Worm (Caenorhabditis elegans): Measurements from ENCODE around the gene smoc-1.

Gene smoc-1

DNA sequence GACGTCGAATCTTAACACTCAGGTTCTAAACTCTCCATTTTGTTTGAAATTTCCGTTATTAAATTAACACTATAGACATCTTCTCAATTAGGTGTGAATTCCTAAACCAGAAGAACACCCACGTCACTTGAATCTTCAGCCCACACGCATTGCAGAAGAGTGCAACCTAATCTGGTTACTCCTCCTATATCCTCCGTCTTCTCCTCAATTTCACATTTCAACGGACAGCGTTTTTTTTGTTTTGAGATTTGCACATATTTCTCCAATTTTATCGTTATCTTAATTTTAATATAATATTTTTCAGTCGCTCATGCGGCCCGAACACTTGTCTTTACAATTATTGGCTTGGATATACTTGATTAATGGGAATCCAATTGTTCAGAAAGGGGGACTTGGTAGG lies at the start of gene smoc-1:
Gene smoc-1, plus strand, starts transcription at position 301 of the 400 bp plus-strand sequence.
- TF ChIP-seq him-1 (tag; optimal IDR thresholded peaks at IDR 0.05) (no peak), W03F9.2 (tag; optimal IDR thresholded peaks at IDR 0.05) (no peak), dao-5 (tag; optimal IDR thresholded peaks at IDR 0.05) (no peak)

- no peak for TF ChIP-seq him-1 (tag; optimal IDR thresholded peaks at IDR 0.05)
These were observed 45.7 kb upstream of the smoc-1 start for ce11 chrV:11711751-11712150.

DNA sequence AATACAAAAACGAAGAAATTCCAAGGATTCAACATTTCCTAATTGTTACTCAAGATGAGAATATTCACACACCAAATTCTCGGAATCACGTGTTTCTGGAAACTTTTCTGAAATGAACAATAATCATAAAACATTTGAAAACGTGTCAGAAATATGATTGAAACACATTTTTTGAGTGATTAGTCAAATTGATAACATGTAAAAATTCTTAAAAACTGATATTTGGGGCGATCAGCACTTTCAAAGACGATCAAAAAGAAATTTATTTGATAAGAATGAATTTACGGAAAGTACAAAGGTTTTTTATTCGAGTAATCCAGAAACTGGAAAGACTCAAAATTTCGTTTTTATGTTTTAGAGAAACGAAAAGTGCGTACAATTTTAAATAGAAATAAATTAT lies 41.7 kb upstream of the smoc-1 start, which contains the start of gene tre-3:
Gene tre-3, minus strand, starts transcription at position 107 of the 400 bp plus-strand sequence.
- TF ChIP-seq W03F9.2 (tag; optimal IDR thresholded peaks at IDR 0.05) (no peak), him-1 (tag; optimal IDR thresholded peaks at IDR 0.05) (no peak), dao-5 (tag; optimal IDR thresholded peaks at IDR 0.05) (no peak)

- TF ChIP-seq dao-5 (tag; optimal IDR thresholded peaks at IDR 0.05) (no peak), him-1 (tag; optimal IDR thresholded peaks at IDR 0.05) (no peak), W03F9.2 (tag; optimal IDR thresholded peaks at IDR 0.05) (no peak)
These were observed 40.5 kb upstream of the smoc-1 start for ce11 chrV:11716930-11717329.

DNA sequence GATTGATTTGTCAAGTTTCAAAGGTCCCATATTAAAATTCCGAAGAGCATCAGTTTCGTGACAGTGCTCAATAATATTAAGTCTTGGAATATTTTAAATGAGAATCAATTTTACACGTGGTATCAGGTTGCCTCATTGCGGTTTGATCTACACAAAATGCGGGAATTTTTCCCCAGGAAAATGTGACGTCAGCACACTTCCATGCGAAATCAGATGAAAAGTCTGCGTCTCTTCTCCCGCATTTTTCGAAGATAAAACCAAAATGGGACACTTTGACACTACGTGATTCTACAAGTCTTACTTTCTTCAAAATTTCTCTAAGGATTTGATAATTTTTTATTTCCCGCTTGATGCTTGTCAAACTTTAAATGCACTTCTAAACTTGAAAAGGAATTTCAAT lies 34.6 kb upstream of the smoc-1 start:
- no peak for TF ChIP-seq him-1 (tag; optimal IDR thresholded peaks at IDR 0.05)
- TF ChIP-seq W03F9.2 (tag; optimal IDR thresholded peaks at IDR 0.05): no peak

DNA sequence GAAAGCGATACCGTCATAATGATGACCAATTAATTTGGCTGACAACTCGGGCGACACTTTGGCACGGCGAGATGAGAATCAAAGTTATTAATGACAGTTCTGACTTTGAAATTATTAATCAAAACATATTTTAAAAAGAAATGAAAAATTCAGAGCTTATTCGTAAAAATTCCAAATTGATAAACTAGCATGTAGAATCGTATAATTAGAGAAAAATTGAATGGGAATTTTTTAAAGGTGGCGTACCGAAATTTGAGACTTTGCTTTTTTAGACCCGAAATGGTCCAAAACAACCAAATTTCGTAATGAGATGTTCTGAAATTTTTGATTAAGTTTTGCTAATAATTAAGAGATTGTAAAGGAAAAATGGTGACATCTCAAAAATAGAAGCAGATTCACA lies 31.5 kb upstream of the smoc-1 start, which contains the start of gene daf-11:
Gene daf-11, minus strand, starts transcription at position 101 of the 400 bp plus-strand sequence.
- no peak for TF ChIP-seq him-1 (tag; optimal IDR thresholded peaks at IDR 0.05)
- TF ChIP-seq W03F9.2 (tag; optimal IDR thresholded peaks at IDR 0.05): no peak
- TF ChIP-seq dao-5 (tag; optimal IDR thresholded peaks at IDR 0.05): no peak

DNA sequence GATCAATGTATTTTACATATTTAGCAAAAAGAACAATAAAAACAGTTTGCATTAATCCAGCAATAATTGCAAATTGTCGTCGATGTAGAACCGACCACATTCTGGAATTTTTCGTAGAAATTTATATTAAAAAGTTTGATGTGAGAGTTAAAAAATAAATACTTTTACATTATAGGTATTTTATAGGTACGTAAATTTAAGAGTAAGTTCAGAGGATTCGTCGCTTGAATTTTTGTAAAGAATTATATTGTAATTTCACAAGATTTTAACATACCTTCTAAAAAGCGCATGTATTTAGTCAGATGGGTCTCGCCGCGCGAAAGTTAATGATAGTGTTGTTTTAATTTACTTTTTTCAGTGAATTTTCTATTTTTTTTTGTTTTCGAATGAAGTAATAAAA lies 27.4 kb upstream of the smoc-1 start, which contains the start of gene rhr-2:
Gene rhr-2, minus strand, starts transcription at position 101 of the 400 bp plus-strand sequence.
- TF ChIP-seq him-1 (tag; optimal IDR thresholded peaks at IDR 0.05) (no peak), W03F9.2 (tag; optimal IDR thresholded peaks at IDR 0.05) (no peak), dao-5 (tag; optimal IDR thresholded peaks at IDR 0.05) (no peak)

DNA sequence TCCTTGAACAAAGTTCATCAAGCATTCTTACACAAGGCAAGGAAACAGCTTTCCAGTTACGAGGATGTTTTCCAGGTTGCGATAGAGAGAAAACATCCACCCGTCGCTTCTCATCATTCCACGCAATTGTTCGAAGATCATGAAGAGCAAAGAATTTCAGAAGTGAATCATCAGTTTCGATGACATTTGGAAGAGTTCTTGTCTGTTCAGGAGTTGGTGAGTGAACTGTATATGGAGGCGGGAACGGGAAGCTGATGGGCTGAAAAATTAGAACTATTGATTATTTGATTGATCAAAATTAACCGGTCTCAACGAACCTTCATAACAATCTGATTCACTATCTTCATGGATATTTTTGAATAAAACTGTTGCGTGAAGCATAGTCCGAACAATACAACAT lies 25.4 kb upstream of the smoc-1 start:
- TF ChIP-seq W03F9.2 (tag; optimal IDR thresholded peaks at IDR 0.05) (no peak), dao-5 (tag; optimal IDR thresholded peaks at IDR 0.05) (no peak), him-1 (tag; optimal IDR thresholded peaks at IDR 0.05) (no peak)

- no peak for TF ChIP-seq him-1 (tag; optimal IDR thresholded peaks at IDR 0.05)
- no peak for TF ChIP-seq dao-5 (tag; optimal IDR thresholded peaks at IDR 0.05)
- TF ChIP-seq W03F9.2 (tag; optimal IDR thresholded peaks at IDR 0.05): no peak
These were observed 24.0 kb upstream of the smoc-1 start, which contains the start of gene npp-22 for ce11 chrV:11733460-11733859. Gene npp-22 (minus strand): TSS chrV:11733472.

- TF ChIP-seq him-1 (tag; optimal IDR thresholded peaks at IDR 0.05): no peak
- TF ChIP-seq dao-5 (tag; optimal IDR thresholded peaks at IDR 0.05): no peak
- TF ChIP-seq W03F9.2 (tag; optimal IDR thresholded peaks at IDR 0.05): no peak
These were observed 20.6 kb upstream of the smoc-1 start, which contains the start of gene spe-42 for ce11 chrV:11736896-11737295. Gene spe-42 (minus strand): TSS chrV:11736996.

DNA sequence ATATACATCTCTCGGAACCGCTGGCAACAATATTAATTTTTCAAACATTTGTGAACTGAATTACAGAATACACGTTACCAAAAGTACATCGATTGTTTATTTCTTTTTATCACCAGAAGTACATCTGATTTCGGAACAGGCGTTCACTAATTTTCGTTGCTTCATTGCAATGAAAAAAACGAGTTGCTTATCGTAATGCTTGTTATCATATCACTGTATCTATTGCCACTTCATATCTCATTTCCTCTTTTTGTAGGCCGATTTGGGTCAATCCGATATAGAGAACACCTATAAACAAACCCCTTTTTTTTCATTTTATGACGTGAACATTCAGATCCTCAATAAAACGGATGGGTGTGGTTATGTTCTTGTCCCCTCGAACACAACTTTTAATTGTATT lies 20.1 kb upstream of the smoc-1 start:
- TF ChIP-seq dao-5 (tag; optimal IDR thresholded peaks at IDR 0.05): no peak
- TF ChIP-seq W03F9.2 (tag; optimal IDR thresholded peaks at IDR 0.05): no peak
- TF ChIP-seq him-1 (tag; optimal IDR thresholded peaks at IDR 0.05): no peak

DNA sequence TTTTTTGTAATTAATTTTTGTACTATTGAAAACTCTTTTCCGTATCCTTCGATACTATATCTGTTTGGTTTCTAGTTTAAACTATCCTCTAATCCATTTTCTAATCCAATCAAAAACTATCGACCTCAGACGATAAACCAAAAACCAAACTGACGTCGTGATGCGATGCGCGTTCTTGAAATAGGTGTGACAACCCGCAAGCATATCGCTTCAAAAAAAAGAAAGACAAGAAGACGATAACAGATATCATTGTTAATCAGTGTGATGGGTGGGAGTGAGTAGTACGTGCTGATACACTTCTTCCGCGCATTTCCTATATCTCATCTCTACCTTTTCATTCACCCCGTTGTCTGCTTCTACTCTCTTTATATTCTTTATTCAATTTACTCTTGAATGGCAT lies 17.6 kb upstream of the smoc-1 start, which contains the start of gene T04F3.1:
Gene T04F3.1, plus strand, starts transcription at position 246 of the 400 bp plus-strand sequence.
- no peak for TF ChIP-seq dao-5 (tag; optimal IDR thresholded peaks at IDR 0.05)
- TF ChIP-seq him-1 (tag; optimal IDR thresholded peaks at IDR 0.05): no peak
- no peak for TF ChIP-seq W03F9.2 (tag; optimal IDR thresholded peaks at IDR 0.05)

DNA sequence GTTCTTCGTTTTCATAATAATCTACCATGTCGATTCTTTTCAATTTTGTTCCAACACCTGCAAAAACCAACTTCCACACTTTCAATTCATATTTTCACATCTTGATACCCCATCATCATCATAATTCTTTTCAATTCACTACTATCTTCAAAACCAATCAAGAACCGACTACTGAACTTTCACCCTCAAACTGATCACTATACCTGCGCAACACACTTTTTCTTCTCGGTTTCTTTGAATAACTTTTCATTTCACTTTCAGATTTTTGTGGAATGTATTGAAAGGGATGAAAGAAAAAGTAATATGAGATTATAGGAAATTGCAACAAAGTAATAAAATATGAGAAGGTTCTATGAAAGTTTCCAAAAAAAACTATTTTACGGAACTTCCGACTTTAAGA lies 16.4 kb upstream of the smoc-1 start:
- TF ChIP-seq dao-5 (tag; optimal IDR thresholded peaks at IDR 0.05) (no peak), him-1 (tag; optimal IDR thresholded peaks at IDR 0.05) (no peak), W03F9.2 (tag; optimal IDR thresholded peaks at IDR 0.05) (no peak)

DNA sequence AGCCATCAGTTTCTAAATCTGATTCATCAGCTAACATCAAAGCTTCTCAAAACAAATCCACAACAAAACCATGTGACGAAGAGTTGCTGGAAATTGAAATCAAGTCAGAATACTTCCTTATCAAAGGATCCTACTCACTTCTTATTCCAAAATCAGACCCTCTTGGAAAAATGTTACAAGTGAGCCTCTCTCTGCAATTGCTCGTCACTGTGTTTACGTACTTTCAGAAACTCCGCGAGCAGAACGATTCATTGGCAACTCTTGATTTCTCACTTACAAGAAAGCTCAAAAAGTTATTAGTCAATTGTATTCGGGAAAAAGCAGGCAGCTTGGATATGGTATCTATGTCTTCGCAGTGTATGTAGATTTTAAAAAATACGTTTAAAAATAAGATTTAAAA lies 6.0 kb upstream of the smoc-1 start:
- TF ChIP-seq W03F9.2 (tag; optimal IDR thresholded peaks at IDR 0.05): no peak
- TF ChIP-seq him-1 (tag; optimal IDR thresholded peaks at IDR 0.05): no peak
- TF ChIP-seq dao-5 (tag; optimal IDR thresholded peaks at IDR 0.05): no peak

DNA sequence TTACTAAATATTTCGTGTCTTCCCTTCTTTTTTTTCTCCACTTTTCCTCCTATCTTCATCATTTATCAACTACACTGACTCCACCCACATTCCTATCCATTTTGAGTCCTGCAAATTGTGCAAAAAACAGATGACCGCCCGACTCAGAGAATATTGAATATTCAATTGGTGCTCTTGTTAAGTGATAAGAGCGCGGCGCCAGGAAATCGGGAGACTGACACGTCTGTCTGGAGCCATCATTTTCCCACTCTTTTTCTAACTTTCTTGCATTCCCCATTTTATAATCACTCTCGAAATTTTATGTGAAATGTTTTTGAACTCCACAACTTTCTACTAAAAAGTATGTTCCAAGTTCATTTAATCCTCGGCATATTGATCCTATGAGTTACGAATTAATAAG lies 1.6 kb upstream of the smoc-1 start:
- TF ChIP-seq dao-5 (tag; optimal IDR thresholded peaks at IDR 0.05) (no peak), W03F9.2 (tag; optimal IDR thresholded peaks at IDR 0.05) (no peak), him-1 (tag; optimal IDR thresholded peaks at IDR 0.05) (no peak)

Measured in whole organism, L4/young adult.